Fruit fly (Drosophila melanogaster) whole organism, wandering third instar larva: ENCODE data around the gene TfIIEbeta.

Source experiments
- CG9705 ChIP-seq: fragments of 200-800 bp; sonication (Bioruptor generic); optimal IDR thresholded peaks from 2 replicates; lab custom pipeline; 2018; ENCODE audit warnings: missing biosample characterization, mild to moderate bottlenecking, missing genetic modification characterization
- N ChIP-seq: fragments of >200 bp; optimal IDR thresholded peaks from 2 replicates; lab custom pipeline; 2018; ENCODE audit warnings: missing biosample characterization, missing external identifiers, missing genetic modification characterization
- dsf ChIP-seq: sonication (Bioruptor generic); optimal IDR thresholded peaks from 2 replicates; lab custom pipeline; 2016; ENCODE audit warnings: missing biosample characterization, missing genetic modification characterization, borderline replicate concordance
- fru ChIP-seq: fragments of 200-800 bp; sonication (Bioruptor generic); optimal IDR thresholded peaks from 3 replicates; lab custom pipeline; 2016; ENCODE audit warnings: missing biosample characterization, mild to moderate bottlenecking, missing genetic modification characterization
- h ChIP-seq: fragments of 200-800 bp; sonication (Bioruptor generic); optimal IDR thresholded peaks from 3 replicates; lab custom pipeline; 2016; ENCODE audit warnings: missing biosample characterization, mild to moderate bottlenecking, missing genetic modification characterization
- psq ChIP-seq: fragments of 200-800 bp; sonication (Bioruptor generic); optimal IDR thresholded peaks from 3 replicates; lab custom pipeline; 2017; ENCODE audit warnings: missing biosample characterization, mild to moderate bottlenecking, missing genetic modification characterization, moderate library complexity
- sage ChIP-seq: fragments of 200-800 bp; sonication (Bioruptor generic); optimal IDR thresholded peaks from 2 replicates; lab custom pipeline; 2016; ENCODE audit warnings: missing biosample characterization, mild to moderate bottlenecking, missing genetic modification characterization

dm6 chr3L:4322032-4322617 lies 35.3 kb downstream of the TfIIEbeta start, which contains the start of gene CG15014:
- no peak for TF ChIP-seq CG9705
- TF ChIP-seq sage (GFP tag; lab: Kevin White, UChicago): no peak
- TF ChIP-seq psq: no peak
- TF ChIP-seq N (GFP tag; lab: Kevin White, UChicago): no peak
- TF ChIP-seq h (GFP tag; lab: Kevin White, UChicago): no peak
- no peak for TF ChIP-seq fru (GFP tag; lab: Kevin White, UChicago)
- TF ChIP-seq dsf (GFP tag; lab: Kevin White, UChicago): no peak
